Worm (Caenorhabditis elegans) whole organism, L1 larva: ENCODE data around the gene pdl-1.

Experiments
- F16B12.6 ChIP-seq: fragments of 150-350 bp; optimal IDR thresholded peaks from 2 replicates; lab custom pipeline; 2014; ENCODE audit warnings: missing biosample characterization, missing genetic modification characterization
- aha-1 ChIP-seq: fragments of 150-350 bp; optimal IDR thresholded peaks from 2 replicates; lab custom pipeline; 2014; ENCODE audit warnings: missing biosample characterization, missing genetic modification characterization
- aly-2 ChIP-seq: fragments of 150-350 bp; optimal IDR thresholded peaks from 2 replicates; lab custom pipeline; 2014; ENCODE audit warnings: missing biosample characterization, missing genetic modification characterization
- ama-1 ChIP-seq: fragments of 150-350 bp; optimal IDR thresholded peaks from 2 replicates; lab custom pipeline; 2014
- ceh-63 ChIP-seq: fragments of 200-800 bp; sonication (Bioruptor generic); optimal IDR thresholded peaks from 2 replicates; lab custom pipeline; 2018; ENCODE audit warnings: mild to moderate bottlenecking, missing genetic modification characterization, missing compliant biosample characterization
- ceh-8 ChIP-seq: fragments of 200-800 bp; sonication (Bioruptor generic); optimal IDR thresholded peaks from 2 replicates; lab custom pipeline; 2018; ENCODE audit warnings: mild to moderate bottlenecking, missing genetic modification characterization, moderate library complexity, missing compliant biosample characterization
- ceh-90 ChIP-seq: sonication (generic microtip); optimal IDR thresholded peaks from 2 replicates; lab custom pipeline; 2016; ENCODE audit warnings: missing genetic modification characterization, missing compliant biosample characterization
- dpl-1 ChIP-seq, 3 experiments: fragments of 150-350 bp in 2 of 3; sonication (generic microtip) in 1 of 3; optimal IDR thresholded peaks; 2 replicates each; lab custom pipeline; 2014 to 2017; ENCODE audit warnings: missing biosample characterization in 3 of 3, missing genetic modification characterization in 3 of 3, missing genetic modification reagents in 3 of 3
- dsc-1 ChIP-seq: sonication (generic microtip); optimal IDR thresholded peaks from 2 replicates; lab custom pipeline; 2016; ENCODE audit warnings: mild to moderate bottlenecking, missing genetic modification characterization, missing compliant biosample characterization
- efl-3 ChIP-seq: fragments of 200-800 bp; sonication (Bioruptor generic); optimal IDR thresholded peaks from 2 replicates; lab custom pipeline; 2018; ENCODE audit warnings: mild to moderate bottlenecking, missing genetic modification characterization, missing compliant biosample characterization
- egl-13 ChIP-seq: sonication (generic microtip); optimal IDR thresholded peaks from 2 replicates; lab custom pipeline; 2016; ENCODE audit warnings: missing genotype, missing genetic modification reagents, missing genetic modification characterization, missing compliant biosample characterization
- egl-27 ChIP-seq, 2 experiments: fragments of 150-350 bp in 1 of 2; sonication (generic microtip); optimal IDR thresholded peaks; 3 replicates each; lab custom pipeline; 2017 to 2018; ENCODE audit warnings: missing biosample characterization in 2 of 2, missing genetic modification characterization in 2 of 2, missing genetic modification reagents in 2 of 2
- elt-2 ChIP-seq: sonication (generic microtip); optimal IDR thresholded peaks from 2 replicates; lab custom pipeline; 2016; ENCODE audit warnings: missing genetic modification characterization, mild to moderate bottlenecking, inconsistent platforms, missing compliant biosample characterization, missing genetic modification reagents
- elt-3 ChIP-seq, 6 experiments: fragments of 150-350 bp in 1 of 6; sonication (generic microtip); optimal IDR thresholded peaks; 2 replicates each; lab custom pipeline; 2017 to 2018; ENCODE audit warnings: missing biosample characterization in 6 of 6, missing genetic modification characterization in 6 of 6, inconsistent platforms in 1 of 6
- fkh-10 ChIP-seq: sonication (generic microtip); optimal IDR thresholded peaks from 2 replicates; lab custom pipeline; 2017; ENCODE audit warnings: missing biosample characterization, missing genetic modification reagents, missing genetic modification characterization
- fkh-4 ChIP-seq: sonication (generic microtip); optimal IDR thresholded peaks from 2 replicates; lab custom pipeline; 2016; ENCODE audit warnings: missing compliant biosample characterization, missing genetic modification characterization, borderline replicate concordance
- fkh-8 ChIP-seq: sonication (generic microtip); optimal IDR thresholded peaks from 2 replicates; lab custom pipeline; 2016; ENCODE audit warnings: mild to moderate bottlenecking, missing genetic modification characterization, missing compliant biosample characterization
- fos-1 ChIP-seq: fragments of 150-350 bp; optimal IDR thresholded peaks from 2 replicates; lab custom pipeline; 2014; ENCODE audit warnings: missing biosample characterization, missing genetic modification characterization
- hlh-17 ChIP-seq: fragments of 200-800 bp; sonication (Bioruptor generic); optimal IDR thresholded peaks from 2 replicates; lab custom pipeline; 2018; ENCODE audit warnings: missing genetic modification characterization, mild to moderate bottlenecking, missing compliant biosample characterization, moderate library complexity, borderline replicate concordance
- hpl-2 ChIP-seq: fragments of 150-350 bp; optimal IDR thresholded peaks from 2 replicates; lab custom pipeline; 2014; ENCODE audit warnings: missing biosample characterization, missing genetic modification reagents, missing genetic modification characterization
- irx-1 ChIP-seq: sonication (generic microtip); optimal IDR thresholded peaks from 2 replicates; lab custom pipeline; 2016; ENCODE audit warnings: missing genetic modification characterization, missing compliant biosample characterization
- lin-15B ChIP-seq: fragments of 150-350 bp; sonication (generic microtip); optimal IDR thresholded peaks from 3 replicates; lab custom pipeline; 2014; ENCODE audit warnings: missing biosample characterization, missing genetic modification characterization
- lin-39 ChIP-seq: fragments of 150-350 bp; optimal IDR thresholded peaks from 2 replicates; lab custom pipeline; 2014; ENCODE audit warnings: missing biosample characterization, missing genetic modification reagents, missing genetic modification characterization
- lir-3 ChIP-seq: sonication (generic microtip); optimal IDR thresholded peaks from 2 replicates; lab custom pipeline; 2016; ENCODE audit warnings: mild to moderate bottlenecking, missing genetic modification characterization, moderate library complexity, missing compliant biosample characterization; ENCODE audit not compliant: poor library complexity
- lsy-2 ChIP-seq, 2 experiments: fragments of 150-350 bp; optimal IDR thresholded peaks; 2 replicates each; lab custom pipeline; 2014; ENCODE audit warnings: missing biosample characterization in 2 of 2, missing genetic modification characterization in 2 of 2
- mab-9 ChIP-seq: fragments of 200-800 bp; sonication (Bioruptor generic); IDR thresholded peaks from 2 replicates; pipeline ENCODE4 v1.3.6; 2022; ENCODE audit warnings: missing genetic modification reagents, missing genetic modification characterization, missing compliant biosample characterization
- mep-1 ChIP-seq: fragments of 150-350 bp; optimal IDR thresholded peaks from 2 replicates; lab custom pipeline; 2014; ENCODE audit warnings: missing biosample characterization, missing genetic modification characterization
- nhr-11 ChIP-seq: fragments of 150-350 bp; optimal IDR thresholded peaks from 2 replicates; lab custom pipeline; 2014; ENCODE audit warnings: missing biosample characterization, missing genetic modification characterization
- nhr-19 ChIP-seq: fragments of 200-800 bp; sonication (Bioruptor generic); conservative IDR thresholded peaks from 2 replicates; pipeline ENCODE4 v1.3.6; 2022; ENCODE audit warnings: missing genetic modification characterization, missing compliant biosample characterization
- nhr-20 ChIP-seq: sonication (generic microtip); optimal IDR thresholded peaks from 2 replicates; lab custom pipeline; 2016; ENCODE audit warnings: mild to moderate bottlenecking, missing genetic modification characterization, missing compliant biosample characterization
- nhr-237 ChIP-seq: fragments of 150-350 bp; optimal IDR thresholded peaks from 2 replicates; lab custom pipeline; 2014; ENCODE audit warnings: missing biosample characterization, missing genetic modification characterization
- nhr-28 ChIP-seq: fragments of 150-350 bp; optimal IDR thresholded peaks from 2 replicates; lab custom pipeline; 2014; ENCODE audit warnings: missing biosample characterization, missing genetic modification characterization
- nhr-71 ChIP-seq: sonication (generic microtip); optimal IDR thresholded peaks from 2 replicates; lab custom pipeline; 2016; ENCODE audit warnings: mild to moderate bottlenecking, missing genetic modification characterization, moderate library complexity, missing compliant biosample characterization
- nhr-77 ChIP-seq: fragments of 150-350 bp; optimal IDR thresholded peaks from 2 replicates; lab custom pipeline; 2014; ENCODE audit warnings: missing biosample characterization, missing genetic modification characterization
- pag-3 ChIP-seq: sonication (generic microtip); optimal IDR thresholded peaks from 2 replicates; lab custom pipeline; 2017; ENCODE audit warnings: missing genetic modification characterization, mild to moderate bottlenecking, missing compliant biosample characterization, antibody characterized with exemption, borderline replicate concordance; ENCODE audit not compliant: insufficient read depth
- pax-3 ChIP-seq: fragments of 200-800 bp; sonication (Bioruptor generic); optimal IDR thresholded peaks from 2 replicates; lab custom pipeline; 2018; ENCODE audit warnings: mild to moderate bottlenecking, missing genetic modification characterization, moderate library complexity, missing compliant biosample characterization
- rnt-1 ChIP-seq: sonication (generic microtip); optimal IDR thresholded peaks from 2 replicates; lab custom pipeline; 2016; ENCODE audit warnings: mild to moderate bottlenecking, missing genetic modification characterization, moderate library complexity, missing compliant biosample characterization
- skn-1 ChIP-seq: fragments of 150-350 bp; optimal IDR thresholded peaks from 2 replicates; lab custom pipeline; 2014; ENCODE audit warnings: missing biosample characterization, missing genetic modification characterization
- snpc-4 ChIP-seq: fragments of 150-350 bp; optimal IDR thresholded peaks from 2 replicates; lab custom pipeline; 2014; ENCODE audit warnings: missing biosample characterization, missing genetic modification characterization
- sup-37 ChIP-seq: fragments of 200-800 bp; sonication (Bioruptor generic); optimal IDR thresholded peaks from 2 replicates; lab custom pipeline; 2018; ENCODE audit warnings: mild to moderate bottlenecking, missing genetic modification characterization, missing compliant biosample characterization
- tbx-2 ChIP-seq: sonication (generic microtip); optimal IDR thresholded peaks from 2 replicates; lab custom pipeline; 2016; ENCODE audit warnings: missing genetic modification characterization, missing compliant biosample characterization
- tlp-1 ChIP-seq: fragments of 150-350 bp; optimal IDR thresholded peaks from 2 replicates; lab custom pipeline; 2014; ENCODE audit warnings: missing biosample characterization, missing genetic modification characterization
- unc-130 ChIP-seq: fragments of 150-350 bp; optimal IDR thresholded peaks from 2 replicates; lab custom pipeline; 2017; ENCODE audit warnings: missing biosample characterization, missing genetic modification characterization, inconsistent platforms
- unc-30 ChIP-seq: sonication (generic microtip); optimal IDR thresholded peaks from 2 replicates; lab custom pipeline; 2017; ENCODE audit warnings: missing biosample characterization, missing genetic modification characterization
- unc-86 ChIP-seq: sonication (generic microtip); optimal IDR thresholded peaks from 2 replicates; lab custom pipeline; 2016; ENCODE audit warnings: missing genetic modification characterization, missing compliant biosample characterization
- unc-98 ChIP-seq: fragments of 200-800 bp; sonication (Bioruptor generic); IDR thresholded peaks from 2 replicates; pipeline ENCODE4 v1.3.6; 2022; ENCODE audit warnings: missing genetic modification characterization, missing compliant biosample characterization
- xbp-1 ChIP-seq: sonication (generic microtip); optimal IDR thresholded peaks from 2 replicates; lab custom pipeline; 2016; ENCODE audit warnings: missing genetic modification characterization, missing compliant biosample characterization
- zag-1 ChIP-seq: fragments of 150-350 bp; optimal IDR thresholded peaks from 2 replicates; lab custom pipeline; 2014; ENCODE audit warnings: missing biosample characterization, missing genetic modification characterization
- zip-4 ChIP-seq: fragments of 200-800 bp; sonication (Bioruptor generic); optimal IDR thresholded peaks from 2 replicates; lab custom pipeline; 2018; ENCODE audit warnings: mild to moderate bottlenecking, missing genetic modification characterization, moderate library complexity, missing compliant biosample characterization
- ztf-11 ChIP-seq, 2 experiments: sonication (generic microtip); optimal IDR thresholded peaks; 2 replicates each; lab custom pipeline; 2016 to 2017; ENCODE audit warnings: missing genetic modification characterization in 2 of 2, missing biosample characterization in 1 of 2, missing compliant biosample characterization in 1 of 2
- ztf-4 ChIP-seq: fragments of 150-350 bp; optimal IDR thresholded peaks from 2 replicates; lab custom pipeline; 2014; ENCODE audit warnings: missing biosample characterization, missing genetic modification characterization

Gene pdl-1

DNA sequence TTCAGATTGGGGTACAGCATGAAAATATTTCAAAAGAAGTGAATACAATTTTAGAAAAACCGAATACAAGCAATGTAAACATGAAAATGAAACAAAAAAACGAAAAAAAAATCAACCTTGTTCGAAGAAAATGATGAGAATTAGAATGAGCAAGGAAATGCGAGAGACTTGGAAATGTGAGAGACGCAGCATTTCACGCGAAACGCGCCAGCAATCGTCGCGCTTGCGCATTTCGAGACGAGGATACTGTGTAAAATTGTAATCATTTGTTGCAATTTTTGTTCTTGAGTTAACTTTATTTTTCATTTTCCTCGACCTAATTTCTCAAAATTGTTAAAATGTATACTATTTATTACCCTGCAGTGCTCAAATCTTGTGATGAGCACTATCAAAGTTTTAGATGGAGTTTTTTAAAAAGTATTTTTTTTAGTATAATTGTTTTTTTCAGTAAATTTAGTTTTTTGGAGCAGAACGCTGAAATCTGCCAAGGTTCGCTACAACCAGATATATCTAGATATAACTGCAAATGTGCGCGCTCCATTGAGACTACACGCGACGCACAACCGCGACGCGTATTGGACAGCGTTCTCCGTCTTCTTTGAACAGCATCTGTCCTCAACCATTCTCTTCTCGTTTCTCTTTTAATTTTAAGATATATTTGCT is 31.5 kb upstream of the pdl-1 start, which contains the start of gene fust-1 (continued):
- peak; percentile 98 for TF ChIP-seq dsc-1 (tag; lab: Kevin White, UChicago)
- TF ChIP-seq nhr-28, result peak; percentile 4
- peak; percentile 97 for TF ChIP-seq nhr-19 (GFP tag; lab: Robert Waterston, UW)
- TF ChIP-seq tbx-2 (tag; lab: Kevin White, UChicago), result peak; percentile 97
- TF ChIP-seq elt-3 (tag; optimal IDR thresholded peaks at IDR 0.05; lab: Kevin White, UChicago), result peak in 5 of 6 experiments; percentile 89 to 98 (median 94)
- peak; percentile 94 for TF ChIP-seq fkh-8 (tag; lab: Kevin White, UChicago)
- peak; percentile 97 for TF ChIP-seq lsy-2 (tag; optimal IDR thresholded peaks at IDR 0.05; lab: Kevin White, UChicago)
- peak; percentile 95 for TF ChIP-seq nhr-77 (tag; lab: Kevin White, UChicago)
- TF ChIP-seq dpl-1 (GFP tag; optimal IDR thresholded peaks at IDR 0.05; lab: Kevin White, UChicago), result peak; percentile 86 to 91 (median 88)
- peak; percentile 84 for TF ChIP-seq aha-1 (tag; lab: Kevin White, UChicago)
- TF ChIP-seq nhr-237 (tag; lab: Kevin White, UChicago), result peak; percentile 79
- peak; percentile 99 for TF ChIP-seq mep-1
- peak; percentile 98 for TF ChIP-seq nhr-71 (tag; lab: Kevin White, UChicago)
- TF ChIP-seq ama-1 (lab: Kevin White, UChicago), result peak; percentile 89
- TF ChIP-seq pag-3 (tag; lab: Kevin White, UChicago), result peak; percentile 75
- no peak for TF ChIP-seq unc-30 (tag; lab: Kevin White, UChicago)
- peak; percentile 92 for TF ChIP-seq pax-3 (tag; lab: Kevin White, UChicago)
- peak; percentile 95 for TF ChIP-seq nhr-11 (tag; lab: Kevin White, UChicago)
- TF ChIP-seq ztf-4 (tag; lab: Kevin White, UChicago), result peak; percentile 93
- TF ChIP-seq rnt-1, result peak; percentile 97
- TF ChIP-seq unc-98 (GFP tag; lab: Robert Waterston, UW), result peak; percentile 83
- peak; percentile 88 for TF ChIP-seq zip-4
- peak; percentile 95 for TF ChIP-seq ceh-8 (GFP tag; lab: Kevin White, UChicago)
- TF ChIP-seq irx-1, result peak; percentile 95
- TF ChIP-seq ztf-11 (tag; optimal IDR thresholded peaks at IDR 0.05; lab: Kevin White, UChicago), result peak in 1 of 2 experiments; percentile 86
- peak; percentile 87 for TF ChIP-seq fos-1 (tag; lab: Kevin White, UChicago)
- TF ChIP-seq xbp-1 (tag; lab: Kevin White, UChicago), result peak; percentile 96
- TF ChIP-seq nhr-20 (tag; lab: Kevin White, UChicago), result peak; percentile 98
- TF ChIP-seq hlh-17 (GFP tag; lab: Kevin White, UChicago), result no peak
- peak; percentile 93 for TF ChIP-seq elt-2 (tag; lab: Kevin White, UChicago)
- TF ChIP-seq efl-3, result peak; percentile 70
- peak; percentile 74 for TF ChIP-seq fkh-10
- TF ChIP-seq unc-86 (tag; lab: Kevin White, UChicago), result peak; percentile 95
- TF ChIP-seq lin-39 (tag; lab: Kevin White, UChicago), result peak; percentile 96
- peak; percentile 86 for TF ChIP-seq lir-3 (tag; lab: Kevin White, UChicago)
- TF ChIP-seq ceh-90 (tag; lab: Kevin White, UChicago), result peak; percentile 61
- peak; percentile 48 for TF ChIP-seq ceh-63 (GFP tag; lab: Kevin White, UChicago)
- peak; percentile 90 for TF ChIP-seq lin-15B (tag; lab: Kevin White, UChicago)
- TF ChIP-seq skn-1, result peak; percentile 98
- TF ChIP-seq egl-13, result peak; percentile 93
- peak; percentile 41 for TF ChIP-seq zag-1 (tag; lab: Kevin White, UChicago)
- no peak for TF ChIP-seq tlp-1 (tag; lab: Kevin White, UChicago)
- peak in 1 of 2 experiments; percentile 24 for TF ChIP-seq egl-27 (tag; optimal IDR thresholded peaks at IDR 0.05; lab: Kevin White, UChicago)
- TF ChIP-seq unc-130, result peak; percentile 98
- TF ChIP-seq mab-9 (GFP tag; lab: Robert Waterston, UW), result peak; percentile 94
- TF ChIP-seq snpc-4 (tag; lab: Kevin White, UChicago), result peak; percentile 92
- TF ChIP-seq fkh-4 (tag; lab: Kevin White, UChicago), result peak; percentile 81
- TF ChIP-seq sup-37, result peak; percentile 90
- peak; percentile 86 for TF ChIP-seq hpl-2 (GFP tag; lab: Kevin White, UChicago)
- TF ChIP-seq F16B12.6 (tag; lab: Kevin White, UChicago), result peak; percentile 78
- peak; percentile 94 for TF ChIP-seq aly-2
